Fruit fly (Drosophila melanogaster): ENCODE results near the gene Nph.

The Nph gene

DNA sequence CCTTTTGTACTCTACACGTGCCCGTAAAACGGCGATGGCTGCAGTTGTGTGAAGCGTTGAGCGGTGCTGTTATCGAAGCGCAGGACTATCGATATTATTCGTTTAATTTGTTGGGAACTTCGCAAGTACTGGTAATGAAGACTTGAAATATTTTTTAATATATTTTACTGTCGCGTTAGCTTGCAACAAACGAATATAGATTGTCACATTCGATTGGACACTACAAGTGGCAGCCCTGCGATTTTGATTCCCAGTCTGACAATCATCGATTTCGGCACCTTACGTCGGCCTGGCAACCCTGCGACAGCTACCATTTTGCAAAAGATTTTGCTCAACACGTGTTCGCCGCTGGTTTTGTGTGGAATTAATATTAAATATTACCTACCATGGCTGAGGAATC is at the start of gene Nph, which contains the start of gene Nlp:
Nph (minus strand) TSS at position 214 of the 400 bp plus-strand sequence.
Nlp (plus strand) TSS at position 138 of the 400 bp plus-strand sequence.
- TF ChIP-seq CG17801 (GFP tag; optimal IDR thresholded peaks at IDR 0.05; ENCODE audit: partially characterized antibody) = peak; percentile 59

dm6 chr3R:30052455-30053046 is 47.9 kb upstream of the Nph start, which contains the start of gene Jasper:
TSS of gene Jasper (plus strand) at chr3R:30052514.
- peak; percentile 41 for TF ChIP-seq CG17801 (GFP tag; optimal IDR thresholded peaks at IDR 0.05; ENCODE audit: partially characterized antibody)

DNA sequence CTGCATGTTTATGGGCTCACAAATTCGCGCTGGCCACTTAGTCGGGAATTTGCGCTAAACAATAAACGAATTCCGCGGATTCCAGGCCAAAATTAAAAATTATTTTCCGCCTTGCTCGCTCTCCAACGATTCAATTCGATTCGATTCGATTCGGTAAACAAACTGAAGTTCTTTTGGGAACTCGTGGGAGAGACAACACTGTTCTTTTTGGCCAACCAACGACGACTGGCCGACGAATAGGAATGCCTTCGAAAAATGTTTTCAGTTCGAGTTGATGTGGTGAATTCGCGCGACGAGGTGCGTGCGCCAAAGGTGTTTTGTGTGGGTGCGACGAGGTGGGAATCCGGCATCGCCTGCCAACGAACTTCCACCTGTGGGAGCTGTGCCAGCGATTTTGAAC is 47.3 kb upstream of the Nph start, which contains the start of gene CG15528:
CG15528 (minus strand) TSS at position 180 of the 400 bp plus-strand sequence.
- TF ChIP-seq CG17801 (GFP tag; optimal IDR thresholded peaks at IDR 0.05; ENCODE audit: partially characterized antibody) = no peak

- no peak for TF ChIP-seq CG17801 (GFP tag; optimal IDR thresholded peaks at IDR 0.05; ENCODE audit: partially characterized antibody)
These were observed 45.8 kb upstream of the Nph start for dm6 chr3R:30050448-30050847.

DNA sequence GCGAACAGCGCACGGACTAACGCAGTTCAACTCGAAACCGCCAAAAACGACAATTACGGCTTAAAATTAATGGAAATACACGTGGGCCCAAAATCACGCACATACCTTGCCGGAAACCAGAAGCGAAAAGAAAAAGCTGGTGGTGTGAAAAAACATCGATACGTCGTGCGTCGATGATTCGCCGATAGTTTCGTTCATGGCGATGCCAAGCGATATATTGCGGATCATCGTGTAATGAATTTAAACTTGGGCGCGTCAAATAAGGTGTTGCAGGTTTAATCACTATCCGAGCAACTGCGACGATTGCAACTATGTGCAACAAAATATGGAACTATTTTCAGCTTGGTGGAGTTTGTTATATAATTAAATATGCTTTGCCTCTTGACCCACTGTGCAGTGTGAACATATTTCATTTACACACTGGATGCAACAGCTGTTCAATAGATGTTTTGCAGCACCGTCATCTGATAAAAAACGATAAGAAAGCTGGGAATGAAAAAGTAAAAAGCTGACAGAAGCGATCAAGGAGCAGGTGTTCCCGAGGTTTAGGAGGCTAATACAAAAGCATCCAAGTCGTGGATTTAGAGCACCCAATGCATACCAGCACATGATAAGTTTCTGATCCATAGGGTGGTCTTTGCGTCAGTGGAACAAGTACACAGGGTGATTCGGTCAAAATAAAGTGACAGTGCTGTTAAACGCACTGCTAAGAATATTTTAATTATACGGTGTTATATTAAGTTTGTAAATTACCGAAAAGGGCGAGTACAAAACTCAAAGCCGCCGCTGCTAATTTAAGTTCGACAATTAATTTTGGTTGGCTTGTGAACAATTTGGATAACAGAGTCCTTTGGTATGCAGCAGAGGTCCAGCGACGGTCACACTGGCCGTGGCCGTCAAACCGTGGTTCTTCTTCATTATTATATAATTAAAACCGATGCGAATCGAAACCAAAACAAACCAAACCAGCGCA is 41.7 kb upstream of the Nph start, which contains the start of the genes RpL32 and CG7943:
RpL32 (minus strand) TSS at position 133 of the 973 bp plus-strand sequence.
CG7943 (plus strand) TSS at position 442 of the 973 bp plus-strand sequence.
- peak; percentile 95 for TF ChIP-seq CG17801 (GFP tag; optimal IDR thresholded peaks at IDR 0.05; ENCODE audit: partially characterized antibody)

DNA sequence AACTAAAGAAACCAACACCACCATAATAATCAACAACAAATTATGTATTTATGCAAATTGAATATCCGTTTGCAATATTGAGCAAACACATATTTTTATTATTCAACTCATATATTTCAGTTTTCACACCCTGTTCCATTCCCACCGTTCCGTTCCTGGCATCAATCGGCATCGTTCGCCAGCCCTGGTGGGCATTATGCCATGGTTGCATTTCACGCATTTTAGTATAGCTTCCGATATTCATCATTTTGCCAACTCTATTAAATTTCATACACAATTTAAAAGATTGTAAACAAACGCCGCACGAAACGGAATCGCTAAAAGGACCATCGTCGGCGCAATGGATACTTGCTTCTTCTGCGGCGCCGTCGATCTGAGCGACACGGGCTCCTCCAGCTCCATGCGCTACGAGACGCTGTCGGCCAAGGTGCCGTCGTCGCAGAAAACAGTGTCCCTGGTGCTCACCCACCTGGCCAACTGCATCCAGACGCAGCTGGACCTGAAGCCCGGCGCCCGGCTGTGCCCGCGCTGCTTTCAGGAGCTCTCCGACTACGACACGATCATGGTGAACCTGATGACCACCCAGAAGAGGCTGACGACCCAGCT is 38.6 kb upstream of the Nph start, which contains the start of gene Sry-delta:
Sry-delta (plus strand) TSS at position 203 of the 606 bp plus-strand sequence.
- peak; percentile 68 for TF ChIP-seq CG17801 (GFP tag; optimal IDR thresholded peaks at IDR 0.05; ENCODE audit: partially characterized antibody)

DNA sequence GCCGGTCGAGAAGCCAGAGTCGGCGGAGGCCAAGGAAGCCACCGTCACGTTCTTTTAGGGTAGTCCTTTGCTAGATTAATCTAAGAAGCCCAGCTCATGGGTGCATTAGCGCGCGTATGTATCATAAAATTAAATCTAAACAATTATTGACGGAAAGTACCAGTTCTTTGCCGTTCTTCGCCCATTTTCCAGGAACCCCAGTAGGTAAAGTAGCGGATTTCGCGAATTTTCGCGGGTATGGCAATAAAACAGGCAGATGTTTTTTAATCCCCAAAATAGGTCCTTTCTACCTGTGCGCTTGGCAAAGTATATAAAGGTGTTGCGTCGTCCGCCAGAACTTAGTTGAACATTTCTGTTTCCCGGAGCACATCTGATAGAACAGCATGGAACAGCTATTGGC is 36.2 kb upstream of the Nph start:
- no peak for TF ChIP-seq CG17801 (GFP tag; optimal IDR thresholded peaks at IDR 0.05; ENCODE audit: partially characterized antibody)

- TF ChIP-seq CG17801 (GFP tag; optimal IDR thresholded peaks at IDR 0.05; ENCODE audit: partially characterized antibody) = no peak
These were observed 34.8 kb upstream of the Nph start, which contains the start of the genes janA, Sry-alpha and Sry-beta for dm6 chr3R:30039494-30039893. TSS of gene janA (minus strand) at chr3R:30039533. TSS of gene Sry-alpha (plus strand) at chr3R:30039719. TSS of gene Sry-beta (plus strand) at chr3R:30039719.

DNA sequence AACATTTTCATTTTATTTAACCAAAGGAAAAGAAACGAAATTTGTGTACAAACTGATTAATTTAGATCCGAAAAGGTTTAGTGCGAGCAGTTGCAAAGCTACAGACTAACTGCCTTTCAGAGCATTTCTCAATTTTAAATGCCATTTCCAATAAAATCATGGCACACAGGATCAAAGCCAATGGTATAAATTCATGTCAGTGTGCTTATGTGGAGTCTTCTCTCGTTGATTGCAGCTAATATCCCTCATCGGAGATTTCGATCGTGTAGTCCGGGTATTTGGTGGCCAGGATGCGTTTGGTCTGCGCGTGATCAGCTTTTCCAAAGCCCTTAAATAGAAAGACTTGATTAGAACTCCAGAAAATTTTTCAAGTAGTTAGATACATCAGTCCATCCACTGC is 34.0 kb upstream of the Nph start, which contains the start of gene janB:
janB (minus strand) TSS at position 101 of the 400 bp plus-strand sequence.
- no peak for TF ChIP-seq CG17801 (GFP tag; optimal IDR thresholded peaks at IDR 0.05; ENCODE audit: partially characterized antibody)

dm6 chr3R:30037630-30038029 is 33.0 kb upstream of the Nph start, which contains the start of gene ocn:
TSS of gene ocn (minus strand) at chr3R:30037730.
- no peak for TF ChIP-seq CG17801 (GFP tag; optimal IDR thresholded peaks at IDR 0.05; ENCODE audit: partially characterized antibody)

- TF ChIP-seq CG17801 (GFP tag; optimal IDR thresholded peaks at IDR 0.05; ENCODE audit: partially characterized antibody) = no peak
These were observed 31.9 kb upstream of the Nph start, which contains the start of gene ZIPIC for dm6 chr3R:30036609-30037008. TSS of gene ZIPIC (minus strand) at chr3R:30036870.

dm6 chr3R:30032281-30032680 is 27.6 kb upstream of the Nph start:
- TF ChIP-seq CG17801 (GFP tag; optimal IDR thresholded peaks at IDR 0.05; ENCODE audit: partially characterized antibody) = no peak

DNA sequence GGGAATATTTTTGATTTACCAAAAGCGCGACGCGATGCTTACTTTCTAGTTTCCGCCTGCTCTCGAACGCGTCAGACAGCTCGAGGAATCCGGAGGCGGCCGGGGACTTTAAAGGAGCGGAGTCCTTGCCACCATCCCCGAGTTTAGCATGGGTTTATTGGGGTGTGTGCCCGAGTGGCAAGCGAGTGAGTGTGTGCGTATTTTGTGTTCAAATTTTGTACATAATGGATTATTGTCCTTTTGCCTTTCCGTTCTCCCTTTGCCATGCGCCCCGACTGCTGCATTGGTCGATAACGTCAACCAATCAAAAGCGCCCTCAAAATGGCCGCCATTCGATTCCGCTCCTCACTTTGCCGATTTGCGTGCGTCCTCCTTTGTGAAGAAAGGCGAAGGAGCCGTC is 25.4 kb upstream of the Nph start:
- no peak for TF ChIP-seq CG17801 (GFP tag; optimal IDR thresholded peaks at IDR 0.05; ENCODE audit: partially characterized antibody)

- no peak for TF ChIP-seq CG17801 (GFP tag; optimal IDR thresholded peaks at IDR 0.05; ENCODE audit: partially characterized antibody)
These were observed 18.8 kb upstream of the Nph start for dm6 chr3R:30023445-30023844.

All from ovary, adult (tissue).